Worm (Caenorhabditis elegans) whole organism, mixed stage, embryonic: ENCODE measurements around the gene srh-247.

Source experiments
- elt-3 ChIP-seq: fragments of 150-350 bp; optimal IDR thresholded peaks from 2 replicates; lab custom pipeline; 2014; ENCODE audit warnings: missing biosample characterization, missing genetic modification characterization
- mep-1 ChIP-seq: fragments of 150-350 bp; optimal IDR thresholded peaks from 2 replicates; lab custom pipeline; 2017; ENCODE audit warnings: missing biosample characterization, missing genetic modification reagents, missing genetic modification characterization, inconsistent platforms
- nhr-237 ChIP-seq: fragments of 150-350 bp; optimal IDR thresholded peaks from 2 replicates; lab custom pipeline; 2014; ENCODE audit warnings: missing biosample characterization, missing genetic modification characterization
- snpc-4 ChIP-seq: fragments of 150-350 bp; optimal IDR thresholded peaks from 2 replicates; lab custom pipeline; 2014; ENCODE audit warnings: missing biosample characterization, missing genetic modification characterization
- ztf-11 ChIP-seq: fragments of 150-350 bp; optimal IDR thresholded peaks from 2 replicates; lab custom pipeline; 2014; ENCODE audit warnings: missing biosample characterization, missing genetic modification characterization

ce11 chrV:2899867-2900266, 34.1 kb downstream of the srh-247 start, which contains the start of gene str-46:
- TF ChIP-seq ztf-11 (tag; lab: Kevin White, UChicago) (no peak), elt-3 (tag; lab: Kevin White, UChicago) (no peak), snpc-4 (tag; lab: Kevin White, UChicago) (no peak), mep-1 (tag; lab: Kevin White, UChicago) (no peak), nhr-237 (tag; lab: Kevin White, UChicago) (no peak)
